Fruit fly (Drosophila melanogaster) whole organism, embryonic: ENCODE measurements around the gene Acyp.

Experiments used
- Adf1 ChIP-seq: fragments of 200-800 bp; sonication (Bioruptor generic); IDR thresholded peaks from 2 replicates; pipeline ENCODE4 v1.3.6; 2022; ENCODE audit warnings: missing biosample characterization, missing genetic modification characterization
- Blimp-1 ChIP-seq: fragments of 200-800 bp; sonication (Bioruptor generic); optimal IDR thresholded peaks from 3 replicates; lab custom pipeline; 2018; ENCODE audit warnings: missing biosample characterization, missing genetic modification characterization, mild to moderate bottlenecking, moderate library complexity, missing genetic modification reagents
- CG10366 ChIP-seq: fragments of 200-800 bp; sonication (Bioruptor generic); IDR thresholded peaks from 2 replicates; pipeline ENCODE4 v1.3.6; 2022; ENCODE audit warnings: missing biosample characterization, missing genetic modification characterization
- CG11247 ChIP-seq: fragments of 200-800 bp; sonication (Bioruptor generic); IDR thresholded peaks from 2 replicates; pipeline ENCODE4 v1.3.6; 2022; ENCODE audit warnings: missing biosample characterization, missing genetic modification characterization
- CG11456 ChIP-seq: fragments of 200-800 bp; sonication (Bioruptor generic); IDR thresholded peaks from 3 replicates; pipeline ENCODE4 v1.3.6; 2022; ENCODE audit warnings: missing biosample characterization, missing genetic modification characterization
- CG12155 ChIP-seq: fragments of 200-800 bp; sonication (Bioruptor generic); optimal IDR thresholded peaks from 3 replicates; lab custom pipeline; 2016; ENCODE audit warnings: missing biosample characterization, missing genetic modification characterization
- CG13296 ChIP-seq: fragments of 200-800 bp; sonication (Bioruptor generic); optimal IDR thresholded peaks from 3 replicates; lab custom pipeline; 2018; ENCODE audit warnings: missing biosample characterization, mild to moderate bottlenecking, missing genetic modification characterization
- CG15479 ChIP-seq: fragments of 200-800 bp; sonication (Bioruptor generic); optimal IDR thresholded peaks from 3 replicates; lab custom pipeline; 2019; ENCODE audit warnings: missing biosample characterization, mild to moderate bottlenecking, missing genetic modification characterization, moderate library complexity
- CG16863 ChIP-seq: fragments of 200-800 bp; sonication (Bioruptor generic); optimal IDR thresholded peaks from 3 replicates; lab custom pipeline; 2016; ENCODE audit warnings: missing biosample characterization, missing genetic modification characterization
- CG17361 ChIP-seq: fragments of 200-800 bp; sonication (Bioruptor generic); IDR thresholded peaks from 3 replicates; pipeline ENCODE4 v1.3.6; 2022; ENCODE audit warnings: missing biosample characterization, missing genetic modification characterization
- CG17829 ChIP-seq: fragments of 200-800 bp; optimal IDR thresholded peaks from 2 replicates; lab custom pipeline; 2019; ENCODE audit warnings: missing biosample characterization, mild to moderate bottlenecking, missing genetic modification characterization, moderate library complexity
- CG2199 ChIP-seq: fragments of 200-800 bp; sonication (Bioruptor generic); IDR thresholded peaks from 3 replicates; pipeline ENCODE4 v1.3.6; 2022; ENCODE audit warnings: missing biosample characterization, missing genetic modification characterization
- CG31224 ChIP-seq: fragments of 200-800 bp; sonication (Bioruptor generic); IDR thresholded peaks from 2 replicates; pipeline ENCODE4 v1.3.6; 2022; ENCODE audit warnings: missing biosample characterization, missing genetic modification characterization
- CG31365 ChIP-seq: fragments of 200-800 bp; sonication (Bioruptor generic); optimal IDR thresholded peaks from 2 replicates; lab custom pipeline; 2018; ENCODE audit warnings: missing biosample characterization, mild to moderate bottlenecking, missing genetic modification characterization
- CG42726 ChIP-seq: fragments of 200-800 bp; sonication (Bioruptor generic); IDR thresholded peaks from 2 replicates; pipeline ENCODE4 v1.3.6; 2022; ENCODE audit warnings: missing biosample characterization, missing genetic modification characterization; ENCODE audit not compliant: partially characterized antibody
- CG6689 ChIP-seq: fragments of 200-800 bp; sonication (Bioruptor generic); IDR thresholded peaks from 2 replicates; pipeline ENCODE4 v1.3.6; 2022; ENCODE audit warnings: missing biosample characterization, missing genetic modification characterization
- CG7357 ChIP-seq: fragments of 200-800 bp; sonication (Bioruptor generic); IDR thresholded peaks from 3 replicates; pipeline ENCODE4 v1.3.6; 2022; ENCODE audit warnings: missing biosample characterization, missing genetic modification characterization
- CG8290 ChIP-seq, 3 experiments: fragments of 200-800 bp; sonication (Bioruptor generic); optimal IDR thresholded peaks; 2 replicates each; lab custom pipeline; 2016 to 2019; ENCODE audit warnings: missing biosample characterization in 3 of 3, missing genetic modification characterization in 3 of 3, mild to moderate bottlenecking in 2 of 3, moderate library complexity in 1 of 3
- CG8924 ChIP-seq: fragments of 200-800 bp; optimal IDR thresholded peaks from 3 replicates; lab custom pipeline; 2019; ENCODE audit warnings: missing biosample characterization, mild to moderate bottlenecking, missing genetic modification characterization, moderate library complexity
- CG9876 ChIP-seq: fragments of 200-800 bp; sonication (Bioruptor generic); optimal IDR thresholded peaks from 2 replicates; lab custom pipeline; 2016; ENCODE audit warnings: missing biosample characterization, missing genetic modification characterization
- CkIIα-i1 ChIP-seq: fragments of 200-800 bp; sonication (Bioruptor generic); IDR thresholded peaks from 2 replicates; pipeline ENCODE4 v1.3.6; 2022; ENCODE audit warnings: missing biosample characterization, missing genetic modification characterization
- Dref ChIP-seq: fragments of 200-800 bp; sonication (Bioruptor generic); IDR thresholded peaks from 2 replicates; pipeline ENCODE4 v1.3.6; 2022; ENCODE audit warnings: missing biosample characterization, missing genetic modification characterization
- Drgx ChIP-seq: fragments of 200-800 bp; sonication (Bioruptor generic); IDR thresholded peaks from 2 replicates; pipeline ENCODE4 v1.3.6; 2022; ENCODE audit warnings: missing biosample characterization, missing genetic modification characterization
- Ets65A ChIP-seq: fragments of 200-800 bp; sonication (Bioruptor generic); peaks from one replicate; lab custom pipeline; 2016; ENCODE audit warnings: missing biosample characterization, missing genetic modification characterization
- Hand ChIP-seq: fragments of 200-800 bp; sonication (Bioruptor generic); optimal IDR thresholded peaks from 2 replicates; lab custom pipeline; 2017; ENCODE audit warnings: mild to moderate bottlenecking, missing biosample characterization, missing genetic modification reagents, missing genetic modification characterization
- Hmx ChIP-seq: fragments of 200-800 bp; sonication (Bioruptor generic); optimal IDR thresholded peaks from 2 replicates; lab custom pipeline; 2016; ENCODE audit warnings: missing biosample characterization, missing genetic modification characterization
- Jarid2 ChIP-seq: fragments of 200-800 bp; sonication (Bioruptor generic); optimal IDR thresholded peaks from 3 replicates; lab custom pipeline; 2017; ENCODE audit warnings: mild to moderate bottlenecking, missing biosample characterization, missing genetic modification reagents, missing genetic modification characterization
- Mes4 ChIP-seq: fragments of 200-800 bp; sonication (Bioruptor generic); optimal IDR thresholded peaks from 2 replicates; lab custom pipeline; 2016; ENCODE audit warnings: missing biosample characterization, missing genetic modification characterization
- Optix ChIP-seq: fragments of 200-800 bp; sonication (Bioruptor generic); IDR thresholded peaks from 3 replicates; pipeline ENCODE4 v1.3.6; 2022; ENCODE audit warnings: missing biosample characterization, missing genetic modification characterization
- Sox102F ChIP-seq: fragments of 200-800 bp; sonication (Bioruptor generic); optimal IDR thresholded peaks from 2 replicates; lab custom pipeline; 2018; ENCODE audit warnings: missing biosample characterization, mild to moderate bottlenecking, missing genetic modification characterization, moderate library complexity
- Ssrp ChIP-seq: fragments of 200-800 bp; sonication (Bioruptor generic); optimal IDR thresholded peaks from 2 replicates; lab custom pipeline; 2018; ENCODE audit warnings: missing biosample characterization, mild to moderate bottlenecking, missing genetic modification characterization, moderate library complexity
- Taf1 ChIP-seq: fragments of 200-800 bp; sonication (Bioruptor generic); IDR thresholded peaks from 2 replicates; pipeline ENCODE4 v1.3.6; 2022; ENCODE audit warnings: missing biosample characterization, missing genetic modification characterization
- bsh ChIP-seq, 2 experiments: fragments of 200-800 bp; sonication (Bioruptor generic); optimal IDR thresholded peaks; 2 replicates each; lab custom pipeline; 2017 to 2018; ENCODE audit warnings: mild to moderate bottlenecking in 2 of 2, missing biosample characterization in 2 of 2, missing genetic modification characterization in 2 of 2, moderate library complexity in 1 of 2
- chif ChIP-seq, 2 experiments: fragments of 200-800 bp; sonication (Bioruptor generic); optimal IDR thresholded peaks; 3 replicates each; lab custom pipeline; 2016; ENCODE audit warnings: missing biosample characterization in 2 of 2, missing genetic modification characterization in 2 of 2
- ci ChIP-seq: fragments of 200-800 bp; sonication (Bioruptor generic); IDR thresholded peaks from 3 replicates; pipeline ENCODE4 v1.3.6; 2022; ENCODE audit warnings: missing biosample characterization, missing genetic modification characterization
- dmrt99B ChIP-seq: fragments of 200-800 bp; sonication (Bioruptor generic); optimal IDR thresholded peaks from 2 replicates; lab custom pipeline; 2018; ENCODE audit warnings: missing biosample characterization, mild to moderate bottlenecking, missing genetic modification characterization, moderate library complexity
- gfzf ChIP-seq: fragments of 200-800 bp; sonication (Bioruptor generic); optimal IDR thresholded peaks from 2 replicates; lab custom pipeline; 2016; ENCODE audit warnings: missing biosample characterization, mild to moderate bottlenecking, missing genetic modification characterization, moderate library complexity
- grau ChIP-seq: fragments of 200-800 bp; optimal IDR thresholded peaks from 3 replicates; lab custom pipeline; 2019; ENCODE audit warnings: missing biosample characterization, mild to moderate bottlenecking, missing genetic modification characterization, moderate library complexity
- lbe ChIP-seq: fragments of 200-800 bp; sonication (Bioruptor generic); optimal IDR thresholded peaks from 2 replicates; lab custom pipeline; 2016; ENCODE audit warnings: missing biosample characterization, mild to moderate bottlenecking, missing genetic modification characterization
- lilli ChIP-seq: fragments of 200-800 bp; sonication (Bioruptor generic); optimal IDR thresholded peaks from 3 replicates; lab custom pipeline; 2016; ENCODE audit warnings: missing biosample characterization, missing genetic modification characterization
- mld ChIP-seq: fragments of 200-800 bp; sonication (Bioruptor generic); IDR thresholded peaks from 3 replicates; pipeline ENCODE4 v1.3.6; 2022; ENCODE audit warnings: missing biosample characterization, missing genetic modification characterization; ENCODE audit not compliant: partially characterized antibody
- nom ChIP-seq: fragments of 200-800 bp; sonication (Bioruptor generic); optimal IDR thresholded peaks from 2 replicates; lab custom pipeline; 2017; ENCODE audit warnings: missing biosample characterization, missing genetic modification characterization, mild to moderate bottlenecking, moderate library complexity, missing genetic modification reagents
- rib ChIP-seq: fragments of 200-800 bp; sonication (Bioruptor generic); IDR thresholded peaks from 2 replicates; pipeline ENCODE4 v1.3.6; 2022; ENCODE audit warnings: missing biosample characterization, missing genetic modification characterization
- sens ChIP-seq: fragments of 200-800 bp; sonication (Bioruptor generic); peaks from one replicate; lab custom pipeline; 2016; ENCODE audit warnings: missing biosample characterization, missing genetic modification characterization
- slbo ChIP-seq: fragments of 200-800 bp; sonication (Bioruptor generic); IDR thresholded peaks from 2 replicates; pipeline ENCODE4 v1.3.6; 2022; ENCODE audit warnings: missing biosample characterization, missing genetic modification characterization
- so ChIP-seq: fragments of 200-800 bp; sonication (Bioruptor generic); IDR thresholded peaks from 3 replicates; pipeline ENCODE4 v1.3.6; 2022; ENCODE audit warnings: missing biosample characterization, missing genetic modification characterization
- tgo ChIP-seq: fragments of 200-800 bp; sonication (Bioruptor generic); IDR thresholded peaks from 3 replicates; pipeline ENCODE4 v1.3.6; 2022; ENCODE audit warnings: missing biosample characterization, missing genetic modification characterization
- zen2 ChIP-seq: fragments of 200-800 bp; sonication (Bioruptor generic); IDR thresholded peaks from 3 replicates; pipeline ENCODE4 v1.3.6; 2022; ENCODE audit warnings: missing biosample characterization, missing genetic modification characterization; ENCODE audit not compliant: partially characterized antibody

Acyp gene

dm6 chr2L:13947476-13947875 is 35.6 kb downstream of the Acyp start, which contains the start of gene Vajk3 (continued):
- TF ChIP-seq CG31365 (tag; lab: Kevin White, UChicago) (no peak), zen2 (GFP tag; lab: Robert Waterston, UW) (no peak), CG8290 (GFP tag; optimal IDR thresholded peaks at IDR 0.05; lab: Kevin White, UChicago) (no peak), CG8290 (tag; optimal IDR thresholded peaks at IDR 0.05; lab: Kevin White, UChicago) (peak in 1 of 2 experiments; percentile 0), Adf1 (no peak), CG42726 (no peak), lilli (GFP tag; lab: Kevin White, UChicago) (no peak), CG17361 (GFP tag; lab: Robert Waterston, UW) (no peak), rib (GFP tag; lab: Robert Waterston, UW) (no peak), CG13296 (GFP tag; lab: Kevin White, UChicago) (peak; percentile 16), gfzf (GFP tag; lab: Kevin White, UChicago) (no peak), chif (GFP tag; optimal IDR thresholded peaks at IDR 0.05; lab: Kevin White, UChicago) (no peak), so (GFP tag; lab: Robert Waterston, UW) (no peak), CG8924 (no peak), Hand (GFP tag; lab: Kevin White, UChicago) (no peak), Ets65A (peak; percentile 17)
- TF ChIP-seq, all 482 proteins: peak for 6

- TF ChIP-seq CG11456 (GFP tag; lab: Robert Waterston, UW): no peak
- peak; percentile 90 for TF ChIP-seq Blimp-1 (GFP tag; lab: Kevin White, UChicago)
- TF ChIP-seq Optix (GFP tag; lab: Robert Waterston, UW): 0 out of 3 replicates have a peak, but pooled peaks have one; percentile 8
Observed at dm6 chr2L:13949789-13950188, 37.9 kb downstream of the Acyp start.

dm6 chr2L:13955775-13956174 is 43.9 kb downstream of the Acyp start:
- no peak for TF ChIP-seq Dref (GFP tag; lab: Robert Waterston, UW)
- no peak for TF ChIP-seq CG31224 (GFP tag; lab: Robert Waterston, UW)
- TF ChIP-seq ci: 0 out of 3 replicates have a peak, but pooled peaks have one; percentile 21
- TF ChIP-seq CG10366 (GFP tag; lab: Robert Waterston, UW): peak; percentile 14; the same call in 1 of the 2 replicates
- TF ChIP-seq slbo (GFP tag; lab: Robert Waterston, UW): 0 out of 2 replicates have a peak, but pooled peaks have one; percentile 10
- TF ChIP-seq mld (GFP tag; lab: Robert Waterston, UW): no peak
- peak; percentile 96 for TF ChIP-seq lbe (GFP tag; lab: Kevin White, UChicago)
- no peak for TF ChIP-seq CG2199
- no peak for TF ChIP-seq Mes4 (GFP tag; lab: Kevin White, UChicago)
- peak in 1 of 2 experiments; percentile 84 for TF ChIP-seq bsh (GFP tag; optimal IDR thresholded peaks at IDR 0.05; lab: Kevin White, UChicago)
- TF ChIP-seq grau (tag; lab: Kevin White, UChicago): no peak
- peak; percentile 6 for TF ChIP-seq CG16863 (GFP tag; lab: Kevin White, UChicago)
- TF ChIP-seq Drgx (GFP tag; lab: Robert Waterston, UW): peak; percentile 97
- peak; percentile 35 for TF ChIP-seq Sox102F
- TF ChIP-seq CG7357 (GFP tag; lab: Robert Waterston, UW): no peak
- no peak for TF ChIP-seq CG15479 (GFP tag; lab: Kevin White, UChicago)
- TF ChIP-seq Taf1: no peak
- TF ChIP-seq Ets65A: no peak
- TF ChIP-seq CkIIα-i1 (GFP tag; lab: Robert Waterston, UW): no peak
- TF ChIP-seq sens (GFP tag; lab: Kevin White, UChicago): peak; percentile 66
- no peak for TF ChIP-seq Ssrp (tag; lab: Kevin White, UChicago)
- no peak for TF ChIP-seq CG6689 (GFP tag; lab: Robert Waterston, UW)
- 0 out of 2 replicates have a peak, but pooled peaks have one; percentile 8 for TF ChIP-seq CG11247
- no peak for TF ChIP-seq dmrt99B (tag; lab: Kevin White, UChicago)
- TF ChIP-seq CG12155: no peak
- TF ChIP-seq Jarid2 (GFP tag; lab: Kevin White, UChicago): no peak
- peak; percentile 61 for TF ChIP-seq nom
- TF ChIP-seq lilli (GFP tag; lab: Kevin White, UChicago): no peak
- TF ChIP-seq tgo (GFP tag; lab: Robert Waterston, UW): peak; percentile 37; the same call in 1 of the 3 replicates
- TF ChIP-seq CG9876 (GFP tag; lab: Kevin White, UChicago): no peak
- TF ChIP-seq CG17829 (tag; lab: Kevin White, UChicago): no peak
- no peak for TF ChIP-seq Hmx (GFP tag; lab: Kevin White, UChicago)
